Worm (Caenorhabditis elegans): ENCODE measurements around the gene W02D7.6.

W02D7.6 gene

DNA sequence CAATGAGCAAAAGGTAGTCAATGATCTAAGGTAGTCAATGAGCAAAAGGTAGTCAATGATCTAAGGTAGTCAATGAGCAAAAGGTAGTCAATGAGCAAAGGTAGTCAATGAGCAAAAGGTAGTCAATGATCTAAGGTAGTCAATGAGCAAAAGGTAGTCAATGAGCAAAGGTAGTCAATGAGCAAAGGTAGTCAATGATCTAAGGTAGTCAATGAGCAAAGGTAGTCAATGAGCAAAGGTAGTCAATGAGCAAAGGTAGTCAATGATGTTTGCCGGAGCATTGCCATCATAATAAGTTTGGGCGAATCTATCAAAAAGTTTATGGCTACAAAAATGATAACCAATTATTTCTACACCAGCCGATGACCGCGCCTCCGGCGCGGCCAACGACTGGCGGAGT lies 13.5 kb upstream of the W02D7.6 start:
- TF ChIP-seq ZK337.2 (GFP tag; IDR thresholded peaks at IDR 0.05) = peak; percentile 46; the same call in 1 of the 2 replicates
- peak; percentile 37; the same call in 1 of the 2 replicates for TF ChIP-seq Y105C5A.15 (GFP tag; IDR thresholded peaks at IDR 0.05)
- TF ChIP-seq F44E2.7 (GFP tag; IDR thresholded peaks at IDR 0.05) = peak; percentile 38; the same call in 1 of the 2 replicates
- TF ChIP-seq arid-1 (GFP tag; conservative IDR thresholded peaks at IDR 0.05) = peak; percentile 30; the same call in 1 of the 2 replicates
- TF ChIP-seq F26F4.8 (GFP tag; conservative IDR thresholded peaks at IDR 0.05) = peak; percentile 65; the same call in 1 of the 2 replicates
- peak; percentile 67 for TF ChIP-seq lim-7 (GFP tag; IDR thresholded peaks at IDR 0.05)
- peak; percentile 22; the same call in 1 of the 2 replicates for TF ChIP-seq tra-1 (GFP tag; IDR thresholded peaks at IDR 0.05)
- 0 out of 2 replicates have a peak, but pooled peaks have one; percentile 42 for TF ChIP-seq madf-9 (GFP tag; conservative IDR thresholded peaks at IDR 0.05)
- TF ChIP-seq ceh-44 (GFP tag; IDR thresholded peaks at IDR 0.05) = peak; percentile 38; the same call in 1 of the 2 replicates
- peak in 1 of 2 experiments; percentile 49; a peak in 1 of 4 replicates for TF ChIP-seq madf-5 (GFP tag; IDR thresholded peaks at IDR 0.05)

- TF ChIP-seq nhr-11 (tag; optimal IDR thresholded peaks at IDR 0.05) = no peak
- TF ChIP-seq pqm-1 (tag; optimal IDR thresholded peaks at IDR 0.05) = no peak
- no peak for TF ChIP-seq nhr-102 (tag; optimal IDR thresholded peaks at IDR 0.05)
- no peak for TF ChIP-seq mdt-29 (GFP tag; IDR thresholded peaks at IDR 0.05)
Measured at ce11 chrV:8311210-8311609, 9.9 kb upstream of the W02D7.6 start, which contains the start of gene W02D7.12. Gene W02D7.12 (plus strand): TSS chrV:8311510.

DNA sequence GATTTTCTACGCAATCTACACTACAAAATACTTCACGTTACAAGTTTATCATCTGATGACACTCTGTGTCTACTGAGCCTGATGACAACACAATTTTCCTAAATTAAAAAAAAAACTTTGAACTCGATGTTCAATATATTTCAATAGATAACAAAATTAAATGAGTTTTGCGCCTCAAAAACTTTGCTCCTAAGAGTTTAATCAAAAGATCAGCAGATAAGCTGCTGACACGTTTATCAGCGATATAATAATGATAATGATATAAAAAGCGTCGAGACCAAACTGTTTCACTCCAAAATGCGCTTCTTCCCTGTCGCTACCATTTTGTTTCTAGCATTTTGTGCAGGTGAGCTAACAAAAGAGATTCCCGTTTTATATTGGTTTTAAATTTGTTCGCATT lies 6.4 kb upstream of the W02D7.6 start, which contains the start of gene clec-218:
clec-218 (plus strand) TSS at position 262 of the 400 bp plus-strand sequence.
- peak; percentile 10 for TF ChIP-seq pqm-1 (tag; optimal IDR thresholded peaks at IDR 0.05)
- TF ChIP-seq mxl-3 (GFP tag; optimal IDR thresholded peaks at IDR 0.05) = no peak
- no peak for TF ChIP-seq ceh-20 (GFP tag; IDR thresholded peaks at IDR 0.05)
- TF ChIP-seq tra-1 (GFP tag; IDR thresholded peaks at IDR 0.05) = no peak
- TF ChIP-seq hlh-11 (tag; optimal IDR thresholded peaks at IDR 0.05) = no peak
- no peak for TF ChIP-seq ceh-28 (tag; optimal IDR thresholded peaks at IDR 0.05)
- no peak for TF ChIP-seq zfp-2 (tag; optimal IDR thresholded peaks at IDR 0.05)
- TF ChIP-seq pha-4 (GFP tag; IDR thresholded peaks at IDR 0.05) = 0 out of 2 replicates have a peak, but pooled peaks have one; percentile 11
- no peak for TF ChIP-seq pha-4 (tag; optimal IDR thresholded peaks at IDR 0.05)
- TF ChIP-seq egl-27 (tag; optimal IDR thresholded peaks at IDR 0.05) = no peak
- no peak for TF ChIP-seq snpc-1.2 (GFP tag; IDR thresholded peaks at IDR 0.05)
- no peak for TF ChIP-seq vab-7 (GFP tag; IDR thresholded peaks at IDR 0.05)
- no peak for TF ChIP-seq ama-1 (optimal IDR thresholded peaks at IDR 0.05)
- TF ChIP-seq mdl-1 (tag; optimal IDR thresholded peaks at IDR 0.05) = no peak
- no peak for TF ChIP-seq ceh-44 (GFP tag; IDR thresholded peaks at IDR 0.05)
- TF ChIP-seq F37D6.2 (tag; optimal IDR thresholded peaks at IDR 0.05) = no peak
- peak; percentile 72 for TF ChIP-seq dmd-6 (GFP tag; IDR thresholded peaks at IDR 0.05)
- TF ChIP-seq dve-1 (tag; optimal IDR thresholded peaks at IDR 0.05; ENCODE audit: insufficient read depth) = peak; percentile 46
- no peak for TF ChIP-seq nhr-42 (GFP tag; IDR thresholded peaks at IDR 0.05)
- TF ChIP-seq daf-16 (GFP tag; optimal IDR thresholded peaks at IDR 0.05) = no peak
- peak; percentile 35 for TF ChIP-seq daf-16 (tag; optimal IDR thresholded peaks at IDR 0.05)
- no peak for TF ChIP-seq lin-29 (GFP tag; IDR thresholded peaks at IDR 0.05)
- no peak for TF ChIP-seq sdz-12 (GFP tag; optimal IDR thresholded peaks at IDR 0.05)
- no peak for TF ChIP-seq nhr-28 (tag; optimal IDR thresholded peaks at IDR 0.05)

- TF ChIP-seq nhr-48 (tag; optimal IDR thresholded peaks at IDR 0.05) (no peak), ZK337.2 (GFP tag; IDR thresholded peaks at IDR 0.05) (no peak), attf-4 (tag; optimal IDR thresholded peaks at IDR 0.05) (no peak), egl-43 (GFP tag; IDR thresholded peaks at IDR 0.05) (no peak), ceh-20 (GFP tag; IDR thresholded peaks at IDR 0.05) (no peak), rbr-2 (tag; optimal IDR thresholded peaks at IDR 0.05) (no peak), unc-130 (GFP tag; optimal IDR thresholded peaks at IDR 0.05) (no peak), mdl-1 (tag; optimal IDR thresholded peaks at IDR 0.05) (no peak), nhr-10 (tag; optimal IDR thresholded peaks at IDR 0.05) (no peak), set-16 (GFP tag; IDR thresholded peaks at IDR 0.05) (no peak), Y5F2A.4 (GFP tag; optimal IDR thresholded peaks at IDR 0.05) (no peak), ama-1 (optimal IDR thresholded peaks at IDR 0.05) (no peak), unc-39 (tag; optimal IDR thresholded peaks at IDR 0.05) (no peak), mep-1 (tag; optimal IDR thresholded peaks at IDR 0.05) (no peak), zip-11 (GFP tag; IDR thresholded peaks at IDR 0.05) (no peak), lir-3 (tag; optimal IDR thresholded peaks at IDR 0.05) (no peak), daf-8 (GFP tag; IDR thresholded peaks at IDR 0.05) (no peak)
Measured at ce11 chrV:8307013-8307412, 5.7 kb upstream of the W02D7.6 start.
